Worm (Caenorhabditis elegans) whole organism, L2 larva: ENCODE results near the gene C54F6.5.

Experiments
- aly-2 ChIP-seq: fragments of 150-350 bp; optimal IDR thresholded peaks from 2 replicates; lab custom pipeline; 2014; ENCODE audit warnings: missing biosample characterization, missing genetic modification characterization
- blmp-1 ChIP-seq: sonication (generic microtip); optimal IDR thresholded peaks from 2 replicates; lab custom pipeline; 2017; ENCODE audit warnings: missing genetic modification characterization, mild to moderate bottlenecking, missing compliant biosample characterization, antibody characterized with exemption, moderate library complexity; ENCODE audit not compliant: insufficient read depth
- ceh-82 ChIP-seq: fragments of 150-350 bp; optimal IDR thresholded peaks from 2 replicates; lab custom pipeline; 2014; ENCODE audit warnings: missing biosample characterization, missing genetic modification characterization
- elt-3 ChIP-seq: sonication (generic microtip); optimal IDR thresholded peaks from 2 replicates; lab custom pipeline; 2017; ENCODE audit warnings: missing biosample characterization, missing genetic modification characterization
- fos-1 ChIP-seq: fragments of 150-350 bp; optimal IDR thresholded peaks from 2 replicates; lab custom pipeline; 2014; ENCODE audit warnings: missing biosample characterization, missing genetic modification characterization
- lin-13 ChIP-seq: fragments of 150-350 bp; optimal IDR thresholded peaks from 2 replicates; lab custom pipeline; 2014; ENCODE audit warnings: missing biosample characterization, missing genetic modification reagents, missing genetic modification characterization
- lsy-2 ChIP-seq, 2 experiments: fragments of 150-350 bp in 1 of 2; sonication (generic microtip) in 1 of 2; optimal IDR thresholded peaks; 2 replicates each; lab custom pipeline; 2014 to 2017; ENCODE audit warnings: missing biosample characterization in 2 of 2, missing genetic modification characterization in 2 of 2
- nhr-11 ChIP-seq: fragments of 150-350 bp; optimal IDR thresholded peaks from 2 replicates; lab custom pipeline; 2014; ENCODE audit warnings: missing biosample characterization, missing genetic modification characterization
- nhr-12 ChIP-seq: fragments of 150-350 bp; optimal IDR thresholded peaks from 2 replicates; lab custom pipeline; 2014; ENCODE audit warnings: missing biosample characterization, missing genetic modification characterization
- nhr-237 ChIP-seq: fragments of 150-350 bp; optimal IDR thresholded peaks from 2 replicates; lab custom pipeline; 2014; ENCODE audit warnings: missing biosample characterization, missing genetic modification characterization
- nhr-77 ChIP-seq: fragments of 150-350 bp; optimal IDR thresholded peaks from 2 replicates; lab custom pipeline; 2014; ENCODE audit warnings: missing biosample characterization, missing genetic modification characterization
- sma-9 ChIP-seq, 2 experiments: fragments of 150-350 bp in 1 of 2; sonication (generic microtip) in 1 of 2; optimal IDR thresholded peaks; 2 replicates each; lab custom pipeline; 2014 to 2016; ENCODE audit warnings: missing genetic modification characterization in 2 of 2, mild to moderate bottlenecking in 1 of 2, missing biosample characterization in 1 of 2, missing compliant biosample characterization in 1 of 2, missing genetic modification reagents in 1 of 2, moderate library complexity in 1 of 2

- no peak for TF ChIP-seq nhr-77 (tag; lab: Kevin White, UChicago)
- no peak for TF ChIP-seq ceh-82
- TF ChIP-seq aly-2 (tag; lab: Kevin White, UChicago) = no peak
- TF ChIP-seq fos-1 (tag; lab: Kevin White, UChicago) = no peak
- no peak for TF ChIP-seq nhr-12 (tag; lab: Kevin White, UChicago)
- TF ChIP-seq nhr-237 (tag; lab: Kevin White, UChicago) = no peak
- no peak for TF ChIP-seq lin-13 (GFP tag; lab: Kevin White, UChicago)
- no peak for TF ChIP-seq elt-3 (tag; lab: Kevin White, UChicago)
- no peak for TF ChIP-seq blmp-1 (tag; lab: Kevin White, UChicago)
- no peak for TF ChIP-seq sma-9 (GFP tag; optimal IDR thresholded peaks at IDR 0.05; lab: Kevin White, UChicago)
- no peak for TF ChIP-seq sma-9 (tag; optimal IDR thresholded peaks at IDR 0.05; lab: Kevin White, UChicago)
- no peak for TF ChIP-seq nhr-11 (tag; lab: Kevin White, UChicago)
- no peak for TF ChIP-seq lsy-2 (tag; optimal IDR thresholded peaks at IDR 0.05; lab: Kevin White, UChicago)
Measured at ce11 chrV:7525695-7526094, 3.2 kb upstream of the C54F6.5 start, which contains the start of gene C54F6.18.
